Worm (Caenorhabditis elegans): ENCODE data around the gene flp-21.

- TF ChIP-seq B0261.1 (tag; optimal IDR thresholded peaks at IDR 0.05) (no peak), lin-54 (GFP tag; optimal IDR thresholded peaks at IDR 0.05) (no peak), unc-62 (GFP tag; optimal IDR thresholded peaks at IDR 0.05) (no peak), Y53G8AR.9 (GFP tag; conservative IDR thresholded peaks at IDR 0.05) (no peak), xnd-1 (tag; optimal IDR thresholded peaks at IDR 0.05) (no peak), B0035.1 (tag; optimal IDR thresholded peaks at IDR 0.05) (no peak), ztf-25 (GFP tag; IDR thresholded peaks at IDR 0.05) (no peak), sdz-38 (tag; optimal IDR thresholded peaks at IDR 0.05) (no peak), cebp-1 (GFP tag; IDR thresholded peaks at IDR 0.05) (no peak), cebp-1 (tag; optimal IDR thresholded peaks at IDR 0.05) (no peak), snpc-1.3 (tag; optimal IDR thresholded peaks at IDR 0.05; ENCODE audit: insufficient read depth) (no peak), snpc-4 (GFP tag; optimal IDR thresholded peaks at IDR 0.05) (no peak), snpc-4 (tag; optimal IDR thresholded peaks at IDR 0.05) (no peak)
These were observed 32.7 kb downstream of the flp-21 start for ce11 chrV:7825836-7826235.

Measured in whole organism, young adult.